Worm (Caenorhabditis elegans) whole organism, mixed stage, embryonic: ENCODE results near the gene ret-1.

ENCODE experiments used
- elt-1 ChIP-seq: sonication (generic microtip); optimal IDR thresholded peaks from 2 replicates; lab custom pipeline; 2017; ENCODE audit warnings: missing genetic modification characterization, mild to moderate bottlenecking, missing compliant biosample characterization, antibody characterized with exemption, moderate library complexity, borderline replicate concordance; ENCODE audit not compliant: insufficient read depth
- elt-3 ChIP-seq: fragments of 150-350 bp; optimal IDR thresholded peaks from 2 replicates; lab custom pipeline; 2014; ENCODE audit warnings: missing biosample characterization, missing genetic modification characterization
- mab-5 ChIP-seq: fragments of 150-350 bp; optimal IDR thresholded peaks from 2 replicates; lab custom pipeline; 2014; ENCODE audit warnings: missing biosample characterization, missing genetic modification characterization
- nhr-76 ChIP-seq: sonication (generic microtip); optimal IDR thresholded peaks from 2 replicates; lab custom pipeline; 2017; ENCODE audit warnings: missing biosample characterization, missing genetic modification characterization
- snpc-4 ChIP-seq: fragments of 150-350 bp; optimal IDR thresholded peaks from 2 replicates; lab custom pipeline; 2014; ENCODE audit warnings: missing biosample characterization, missing genetic modification characterization

DNA sequence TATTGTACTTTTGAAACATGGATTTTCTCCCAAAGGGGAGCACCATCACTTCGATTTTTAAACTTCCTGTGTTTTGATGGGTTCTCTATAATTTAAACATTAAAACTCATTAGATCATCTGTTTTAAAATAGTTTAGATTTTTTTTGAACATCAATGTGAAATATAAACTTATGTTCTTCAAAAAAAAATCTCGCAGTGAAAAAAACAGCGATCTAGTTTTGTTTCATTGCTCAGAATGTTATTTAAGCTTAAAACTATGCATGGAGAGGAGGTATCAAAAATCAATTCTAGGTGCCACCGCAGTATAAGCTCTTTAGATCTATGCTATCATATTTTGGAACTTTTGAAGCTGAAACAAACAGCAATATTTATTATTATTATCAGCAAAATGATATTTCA is 21.0 kb upstream of the ret-1 start, which contains the start of gene gcy-14:
- TF ChIP-seq snpc-4 (tag; lab: Kevin White, UChicago) (no peak), elt-1 (no peak), mab-5 (tag; lab: Kevin White, UChicago) (no peak), elt-3 (no peak), nhr-76 (tag; lab: Kevin White, UChicago) (no peak)
